Fruit fly (Drosophila melanogaster) whole organism, embryonic: ENCODE data around the gene CG12182.
A peak's percentile ranks its signal among the peaks of the same experiment; 100 is the strongest.

ENCODE experiments used
- Aef1 ChIP-seq: fragments of 200-800 bp; sonication (Bioruptor generic); IDR thresholded peaks from 3 replicates; pipeline ENCODE4 v1.3.6; 2022; ENCODE audit warnings: missing biosample characterization, missing genetic modification characterization
- Bdp1 ChIP-seq: fragments of 200-800 bp; sonication (Bioruptor generic); optimal IDR thresholded peaks from 3 replicates; lab custom pipeline; 2016; ENCODE audit warnings: missing biosample characterization, missing genetic modification characterization
- CG10209 ChIP-seq: fragments of 200-800 bp; sonication (Bioruptor generic); optimal IDR thresholded peaks from 3 replicates; lab custom pipeline; 2017; ENCODE audit warnings: missing biosample characterization, mild to moderate bottlenecking, missing genetic modification characterization, missing genetic modification reagents
- CG10366 ChIP-seq: fragments of 200-800 bp; sonication (Bioruptor generic); IDR thresholded peaks from 2 replicates; pipeline ENCODE4 v1.3.6; 2022; ENCODE audit warnings: missing biosample characterization, missing genetic modification characterization
- CG10565 ChIP-seq: fragments of 200-800 bp; sonication (Bioruptor generic); optimal IDR thresholded peaks from 3 replicates; lab custom pipeline; 2016; ENCODE audit warnings: missing biosample characterization, mild to moderate bottlenecking, missing genetic modification characterization
- CG11398 ChIP-seq: fragments of 200-800 bp; sonication (Bioruptor generic); optimal IDR thresholded peaks from 2 replicates; lab custom pipeline; 2016; ENCODE audit warnings: missing biosample characterization, missing genetic modification characterization
- CG11504 ChIP-seq: fragments of 200-800 bp; sonication (Bioruptor generic); optimal IDR thresholded peaks from 3 replicates; lab custom pipeline; 2019; ENCODE audit warnings: missing biosample characterization, mild to moderate bottlenecking, missing genetic modification characterization, moderate library complexity
- CG14014 ChIP-seq: fragments of 200-800 bp; sonication (Bioruptor generic); IDR thresholded peaks from 2 replicates; pipeline ENCODE4 v1.3.6; 2022; ENCODE audit warnings: missing biosample characterization, missing genetic modification characterization
- CG15479 ChIP-seq: fragments of 200-800 bp; sonication (Bioruptor generic); optimal IDR thresholded peaks from 3 replicates; lab custom pipeline; 2019; ENCODE audit warnings: missing biosample characterization, mild to moderate bottlenecking, missing genetic modification characterization, moderate library complexity
- CG17359 ChIP-seq: fragments of 200-800 bp; sonication (Bioruptor generic); optimal IDR thresholded peaks from 3 replicates; lab custom pipeline; 2018; ENCODE audit warnings: missing biosample characterization, mild to moderate bottlenecking, missing genetic modification characterization, moderate library complexity
- CG17912 ChIP-seq: fragments of 200-800 bp; sonication (Bioruptor generic); optimal IDR thresholded peaks from 2 replicates; lab custom pipeline; 2018; ENCODE audit warnings: missing biosample characterization, mild to moderate bottlenecking, missing genetic modification characterization
- CG18599 ChIP-seq: fragments of 200-800 bp; sonication (Bioruptor generic); optimal IDR thresholded peaks from 3 replicates; lab custom pipeline; 2017; ENCODE audit warnings: missing biosample characterization, missing genetic modification characterization, mild to moderate bottlenecking, moderate library complexity, missing genetic modification reagents
- CG2202 ChIP-seq: fragments of 200-800 bp; sonication (Bioruptor generic); optimal IDR thresholded peaks from 2 replicates; lab custom pipeline; 2018; ENCODE audit warnings: missing biosample characterization, mild to moderate bottlenecking, missing genetic modification characterization
- CG34422 ChIP-seq: fragments of 200-800 bp; sonication (Bioruptor generic); IDR thresholded peaks from 3 replicates; pipeline ENCODE4 v1.3.6; 2022; ENCODE audit warnings: missing biosample characterization, missing genetic modification characterization
- CG4820 ChIP-seq: fragments of 200-800 bp; sonication (Bioruptor generic); optimal IDR thresholded peaks from 3 replicates; lab custom pipeline; 2016; ENCODE audit warnings: missing biosample characterization, missing genetic modification characterization
- CG6813 ChIP-seq: fragments of 200-800 bp; sonication (Bioruptor generic); optimal IDR thresholded peaks from 2 replicates; lab custom pipeline; 2017; ENCODE audit warnings: missing biosample characterization, missing genetic modification characterization, mild to moderate bottlenecking, moderate library complexity, missing genetic modification reagents
- CG7357 ChIP-seq: fragments of 200-800 bp; sonication (Bioruptor generic); IDR thresholded peaks from 3 replicates; pipeline ENCODE4 v1.3.6; 2022; ENCODE audit warnings: missing biosample characterization, missing genetic modification characterization
- Dbx ChIP-seq: fragments of 200-800 bp; sonication (Bioruptor generic); IDR thresholded peaks from 3 replicates; pipeline ENCODE4 v1.3.6; 2022; ENCODE audit warnings: missing biosample characterization, missing genetic modification characterization
- Doc2 ChIP-seq: fragments of 200-800 bp; sonication (Bioruptor generic); IDR thresholded peaks from 2 replicates; pipeline ENCODE4 v1.3.6; 2022; ENCODE audit warnings: missing biosample characterization, missing genetic modification characterization
- Gsc ChIP-seq: fragments of 200-800 bp; sonication (Bioruptor generic); IDR thresholded peaks from 2 replicates; pipeline ENCODE4 v1.3.6; 2022; ENCODE audit warnings: missing biosample characterization, missing genetic modification characterization
- Jarid2 ChIP-seq: fragments of 200-800 bp; sonication (Bioruptor generic); optimal IDR thresholded peaks from 3 replicates; lab custom pipeline; 2017; ENCODE audit warnings: mild to moderate bottlenecking, missing biosample characterization, missing genetic modification reagents, missing genetic modification characterization
- NFAT ChIP-seq: fragments of 200-800 bp; sonication (Bioruptor generic); IDR thresholded peaks from 2 replicates; pipeline ENCODE4 v1.3.6; 2022; ENCODE audit warnings: missing biosample characterization, missing genetic modification characterization
- Nf-YA ChIP-seq: fragments of 200-800 bp; sonication (Bioruptor generic); IDR thresholded peaks from 2 replicates; pipeline ENCODE4 v1.3.6; 2022; ENCODE audit warnings: missing biosample characterization, missing genetic modification characterization
- Nf-YB ChIP-seq: fragments of 200-800 bp; sonication (Bioruptor generic); optimal IDR thresholded peaks from 3 replicates; lab custom pipeline; 2019; ENCODE audit warnings: missing biosample characterization, mild to moderate bottlenecking, missing genetic modification characterization, moderate library complexity
- Nf-YC ChIP-seq: fragments of 200-800 bp; optimal IDR thresholded peaks from 3 replicates; lab custom pipeline; 2019; ENCODE audit warnings: missing biosample characterization, mild to moderate bottlenecking, missing genetic modification characterization, moderate library complexity
- PHDP ChIP-seq: fragments of 200-800 bp; sonication (Bioruptor generic); optimal IDR thresholded peaks from 3 replicates; lab custom pipeline; 2018; ENCODE audit warnings: missing biosample characterization, mild to moderate bottlenecking, missing genetic modification characterization, moderate library complexity
- Pdp1 ChIP-seq, 2 experiments: fragments of 200-800 bp; sonication (Bioruptor generic); optimal IDR thresholded peaks; 3 replicates each; lab custom pipeline; 2016; ENCODE audit warnings: missing biosample characterization in 2 of 2, missing genetic modification characterization in 2 of 2, mild to moderate bottlenecking in 1 of 2, moderate library complexity in 1 of 2
- Rx ChIP-seq: fragments of 200-800 bp; sonication (Bioruptor generic); IDR thresholded peaks from 2 replicates; pipeline ENCODE4 v1.3.6; 2022; ENCODE audit warnings: missing biosample characterization, missing genetic modification characterization
- Side ChIP-seq: fragments of 200-800 bp; sonication (Bioruptor generic); optimal IDR thresholded peaks from 2 replicates; lab custom pipeline; 2016; ENCODE audit warnings: missing biosample characterization, missing genetic modification characterization
- Sox102F ChIP-seq: fragments of 200-800 bp; sonication (Bioruptor generic); optimal IDR thresholded peaks from 2 replicates; lab custom pipeline; 2018; ENCODE audit warnings: missing biosample characterization, mild to moderate bottlenecking, missing genetic modification characterization, moderate library complexity
- TFAM ChIP-seq: fragments of 200-800 bp; sonication (Bioruptor generic); optimal IDR thresholded peaks from 2 replicates; lab custom pipeline; 2017; ENCODE audit warnings: missing biosample characterization, missing genetic modification characterization, inconsistent platforms
- amos ChIP-seq: fragments of 200-800 bp; sonication (Bioruptor generic); IDR thresholded peaks from 2 replicates; pipeline ENCODE4 v1.3.6; 2022; ENCODE audit warnings: missing biosample characterization, missing genetic modification characterization; ENCODE audit not compliant: partially characterized antibody
- exex ChIP-seq: fragments of 200-800 bp; sonication (Bioruptor generic); optimal IDR thresholded peaks from 4 replicates; lab custom pipeline; 2018; ENCODE audit warnings: missing biosample characterization, mild to moderate bottlenecking, missing genetic modification characterization, moderate library complexity
- fd102C ChIP-seq: fragments of 200-800 bp; sonication (Bioruptor generic); optimal IDR thresholded peaks from 2 replicates; lab custom pipeline; 2018; ENCODE audit warnings: missing biosample characterization, mild to moderate bottlenecking, missing genetic modification characterization, moderate library complexity
- gce ChIP-seq: fragments of 200-800 bp; sonication (Bioruptor generic); IDR thresholded peaks from 3 replicates; pipeline ENCODE4 v1.3.6; 2022; ENCODE audit warnings: missing biosample characterization, missing genetic modification characterization
- gem ChIP-seq: fragments of 200-800 bp; sonication (Bioruptor generic); optimal IDR thresholded peaks from 2 replicates; lab custom pipeline; 2019; ENCODE audit warnings: missing biosample characterization, mild to moderate bottlenecking, missing genetic modification characterization, moderate library complexity
- hbn ChIP-seq: fragments of 200-800 bp; sonication (Bioruptor generic); IDR thresholded peaks from 2 replicates; pipeline ENCODE4 v1.3.6; 2022; ENCODE audit warnings: missing biosample characterization, missing genetic modification characterization; ENCODE audit not compliant: partially characterized antibody
- lilli ChIP-seq: fragments of 200-800 bp; sonication (Bioruptor generic); optimal IDR thresholded peaks from 3 replicates; lab custom pipeline; 2016; ENCODE audit warnings: missing biosample characterization, missing genetic modification characterization
- lola ChIP-seq, 3 experiments: fragments of >200 bp in 2 of 3; fragments of 200-800 bp in 1 of 3; sonication (Bioruptor generic) in 1 of 3; optimal IDR thresholded peaks; 2 replicates each; lab custom pipeline; 2017 to 2019; ENCODE audit warnings: missing biosample characterization in 3 of 3, missing genetic modification characterization in 3 of 3, mild to moderate bottlenecking in 1 of 3, moderate library complexity in 1 of 3
- luna ChIP-seq: fragments of 200-800 bp; sonication (Bioruptor generic); optimal IDR thresholded peaks from 2 replicates; lab custom pipeline; 2016; ENCODE audit warnings: missing biosample characterization, missing genetic modification characterization
- nom ChIP-seq: fragments of 200-800 bp; sonication (Bioruptor generic); optimal IDR thresholded peaks from 2 replicates; lab custom pipeline; 2017; ENCODE audit warnings: missing biosample characterization, missing genetic modification characterization, mild to moderate bottlenecking, moderate library complexity, missing genetic modification reagents
- oc ChIP-seq: fragments of 200-800 bp; sonication (Bioruptor generic); optimal IDR thresholded peaks from 2 replicates; lab custom pipeline; 2018; ENCODE audit warnings: missing biosample characterization, mild to moderate bottlenecking, missing genetic modification characterization, moderate library complexity
- pros ChIP-seq: fragments of 200-800 bp; sonication (Bioruptor generic); optimal IDR thresholded peaks from 3 replicates; lab custom pipeline; 2019; ENCODE audit warnings: missing biosample characterization, mild to moderate bottlenecking, missing genetic modification characterization, moderate library complexity
- repo ChIP-seq: fragments of 200-800 bp; sonication (Bioruptor generic); optimal IDR thresholded peaks from 2 replicates; lab custom pipeline; 2016; ENCODE audit warnings: missing biosample characterization, missing genetic modification characterization
- scrt ChIP-seq: fragments of 200-800 bp; sonication (Bioruptor generic); optimal IDR thresholded peaks from 2 replicates; lab custom pipeline; 2018; ENCODE audit warnings: missing biosample characterization, mild to moderate bottlenecking, missing genetic modification characterization, moderate library complexity
- slbo ChIP-seq: fragments of 200-800 bp; sonication (Bioruptor generic); IDR thresholded peaks from 2 replicates; pipeline ENCODE4 v1.3.6; 2022; ENCODE audit warnings: missing biosample characterization, missing genetic modification characterization
- sqz ChIP-seq: fragments of 200-800 bp; sonication (Bioruptor generic); optimal IDR thresholded peaks from 3 replicates; lab custom pipeline; 2018; ENCODE audit warnings: missing biosample characterization, mild to moderate bottlenecking, missing genetic modification characterization
- sr ChIP-seq: fragments of 200-800 bp; sonication (Bioruptor generic); IDR thresholded peaks from 3 replicates; pipeline ENCODE4 v1.3.6; 2022; ENCODE audit warnings: missing biosample characterization, missing genetic modification characterization
- toy ChIP-seq: fragments of 200-800 bp; sonication (Bioruptor generic); IDR thresholded peaks from 2 replicates; pipeline ENCODE4 v1.3.6; 2022; ENCODE audit warnings: missing biosample characterization, missing genetic modification characterization
- ttk ChIP-seq: fragments of 200-800 bp; sonication (Bioruptor generic); IDR thresholded peaks from 2 replicates; pipeline ENCODE4 v2.1.2; 2022; ENCODE audit warnings: missing biosample characterization, missing genetic modification characterization

Gene CG12182

DNA sequence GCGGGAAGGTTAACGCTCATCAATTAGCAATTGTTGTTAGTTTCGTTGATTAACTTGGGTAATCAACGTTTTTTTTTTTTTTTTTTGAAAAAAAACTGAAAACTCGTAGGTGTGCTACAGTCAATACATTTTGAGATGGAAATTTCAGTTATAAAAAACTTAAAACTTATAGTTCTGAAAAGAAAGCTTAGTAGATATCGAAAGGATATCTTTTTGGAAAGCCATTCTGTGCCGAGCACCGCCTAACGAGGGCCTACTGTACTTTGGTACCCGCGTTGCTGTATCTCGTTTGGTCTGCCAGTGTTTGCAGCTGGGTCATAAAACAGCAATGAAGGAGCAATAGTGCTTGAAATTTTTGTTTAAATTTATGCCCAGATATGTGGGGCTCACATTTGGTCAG, 27.4 kb downstream of the CG12182 start (continued):
- TF ChIP-seq repo (GFP tag; lab: Kevin White, UChicago), result peak; percentile 26
- no peak for TF ChIP-seq CG10209
- no peak for TF ChIP-seq Jarid2
- peak; percentile 40 for TF ChIP-seq Sox102F
- TF ChIP-seq Dbx (GFP tag; lab: Robert Waterston, UW), result peak; percentile 60; the same call in 2 of the 3 replicates
- TF ChIP-seq CG10366 (GFP tag; lab: Robert Waterston, UW), result peak; percentile 47; the same call in 1 of the 2 replicates
- peak; percentile 57 for TF ChIP-seq Aef1 (GFP tag; lab: Robert Waterston, UW)
- peak; percentile 35 for TF ChIP-seq gem (tag; lab: Kevin White, UChicago)
- TF ChIP-seq CG17359 (tag; lab: Kevin White, UChicago), result peak; percentile 29
- peak; percentile 63 for TF ChIP-seq CG18599 (GFP tag; lab: Kevin White, UChicago)
- no peak for TF ChIP-seq CG2202
- no peak for TF ChIP-seq Bdp1 (GFP tag; lab: Kevin White, UChicago)
- peak; percentile 21 for TF ChIP-seq CG4820 (GFP tag; lab: Kevin White, UChicago)
- no peak for TF ChIP-seq sqz
- peak; percentile 20 for TF ChIP-seq lilli
- TF ChIP-seq sr (GFP tag; lab: Robert Waterston, UW), result peak; percentile 29; the same call in 1 of the 3 replicates
- no peak for TF ChIP-seq Nf-YB (GFP tag; lab: Kevin White, UChicago)
- TF ChIP-seq CG14014 (GFP tag; lab: Robert Waterston, UW), result no peak; the same call in 1 of the 2 replicates
- TF ChIP-seq CG10565 (GFP tag; lab: Kevin White, UChicago), result no peak
- no peak for TF ChIP-seq lola (GFP tag; optimal IDR thresholded peaks at IDR 0.05; lab: Kevin White, UChicago)
- no peak for TF ChIP-seq amos (GFP tag; lab: Robert Waterston, UW)
- no peak for TF ChIP-seq pros (GFP tag; lab: Kevin White, UChicago)
- 0 out of 3 replicates have a peak, but pooled peaks have one; percentile 19 for TF ChIP-seq CG34422 (GFP tag; lab: Robert Waterston, UW)
- no peak for TF ChIP-seq hbn (GFP tag; lab: Robert Waterston, UW)
- peak; percentile 14; the same call in 1 of the 2 replicates for TF ChIP-seq Rx
- TF ChIP-seq exex (tag; lab: Kevin White, UChicago), result no peak
- TF ChIP-seq Nf-YA (GFP tag; lab: Robert Waterston, UW), result peak; percentile 59
- TF ChIP-seq NFAT, result 0 out of 2 replicates have a peak, but pooled peaks have one; percentile 41
- TF ChIP-seq CG11398 (GFP tag; lab: Kevin White, UChicago), result no peak
- TF ChIP-seq slbo (GFP tag; lab: Robert Waterston, UW), result peak; percentile 67
- no peak for TF ChIP-seq luna
- TF ChIP-seq CG17912 (GFP tag; lab: Kevin White, UChicago), result no peak
- no peak for TF ChIP-seq Doc2
- no peak for TF ChIP-seq oc
- TF ChIP-seq gce (GFP tag; lab: Robert Waterston, UW), result 0 out of 3 replicates have a peak, but pooled peaks have one; percentile 31
- no peak for TF ChIP-seq CG15479 (GFP tag; lab: Kevin White, UChicago)
- TF ChIP-seq CG7357, result no peak
- no peak for TF ChIP-seq nom (GFP tag; lab: Kevin White, UChicago)
- TF ChIP-seq fd102C (GFP tag; lab: Kevin White, UChicago), result no peak
- TF ChIP-seq Gsc, result no peak
- TF ChIP-seq PHDP (tag; lab: Kevin White, UChicago), result no peak
- peak; percentile 68 for TF ChIP-seq ttk (GFP tag; lab: Robert Waterston, UW)
- peak; percentile 14 to 42 for TF ChIP-seq Pdp1 (GFP tag; optimal IDR thresholded peaks at IDR 0.05; lab: Kevin White, UChicago)
- TF ChIP-seq scrt, result peak; percentile 9
- TF ChIP-seq Side (GFP tag; lab: Kevin White, UChicago), result peak; percentile 6
- TF ChIP-seq Nf-YC, result no peak
- no peak for TF ChIP-seq TFAM
- TF ChIP-seq CG6813 (GFP tag; lab: Kevin White, UChicago), result peak; percentile 23
- TF ChIP-seq toy (GFP tag; lab: Robert Waterston, UW), result no peak
- peak; percentile 49 for TF ChIP-seq CG11504 (tag; lab: Kevin White, UChicago)
